Worm (Caenorhabditis elegans) whole organism, mixed stage, embryonic: Measurements from ENCODE around the gene F59H6.14.
"Not testable (repeated sequence)": the region's sequence is repeated elsewhere in the genome, so short reads cannot be mapped to it uniquely, and the experiment has no call there.

Experiments
- M03D4.4 ChIP-seq: sonication (generic microtip); optimal IDR thresholded peaks from 2 replicates; lab custom pipeline; 2017; ENCODE audit warnings: mild to moderate bottlenecking, missing genetic modification characterization, missing compliant biosample characterization
- bed-3 ChIP-seq: fragments of 200-800 bp; sonication (Bioruptor generic); optimal IDR thresholded peaks from 3 replicates; lab custom pipeline; 2018; ENCODE audit warnings: mild to moderate bottlenecking, missing genetic modification characterization, moderate library complexity, missing compliant biosample characterization
- ceh-39 ChIP-seq: fragments of 150-350 bp; optimal IDR thresholded peaks from 2 replicates; lab custom pipeline; 2014; ENCODE audit warnings: missing biosample characterization, missing genetic modification characterization
- ceh-43 ChIP-seq: fragments of 200-800 bp; sonication (Bioruptor generic); optimal IDR thresholded peaks from 2 replicates; lab custom pipeline; 2018; ENCODE audit warnings: mild to moderate bottlenecking, missing genetic modification characterization, moderate library complexity, missing compliant biosample characterization
- ceh-83 ChIP-seq: fragments of 200-800 bp; sonication (Bioruptor generic); optimal IDR thresholded peaks from 2 replicates; lab custom pipeline; 2018; ENCODE audit warnings: mild to moderate bottlenecking, missing genetic modification characterization, missing compliant biosample characterization
- ces-1 ChIP-seq: fragments of 150-350 bp; optimal IDR thresholded peaks from 2 replicates; lab custom pipeline; 2014; ENCODE audit warnings: missing biosample characterization, missing genetic modification reagents, missing genetic modification characterization
- drap-1 ChIP-seq: fragments of 200-800 bp; sonication (Bioruptor generic); optimal IDR thresholded peaks from 3 replicates; lab custom pipeline; 2018; ENCODE audit warnings: mild to moderate bottlenecking, missing genetic modification characterization, missing compliant biosample characterization
- elt-1 ChIP-seq: sonication (generic microtip); optimal IDR thresholded peaks from 2 replicates; lab custom pipeline; 2017; ENCODE audit warnings: missing genetic modification characterization, mild to moderate bottlenecking, missing compliant biosample characterization, antibody characterized with exemption, moderate library complexity, borderline replicate concordance; ENCODE audit not compliant: insufficient read depth
- elt-3 ChIP-seq: fragments of 150-350 bp; optimal IDR thresholded peaks from 2 replicates; lab custom pipeline; 2014; ENCODE audit warnings: missing biosample characterization, missing genetic modification characterization
- flh-1 ChIP-seq: fragments of 200-800 bp; sonication (Bioruptor generic); optimal IDR thresholded peaks from 2 replicates; lab custom pipeline; 2018; ENCODE audit warnings: mild to moderate bottlenecking, missing genetic modification characterization, moderate library complexity, missing compliant biosample characterization
- ham-2 ChIP-seq: fragments of 200-800 bp; sonication (Bioruptor generic); optimal IDR thresholded peaks from 2 replicates; lab custom pipeline; 2018; ENCODE audit warnings: mild to moderate bottlenecking, missing genetic modification characterization, missing compliant biosample characterization
- hlh-1 ChIP-seq: fragments of 150-350 bp; optimal IDR thresholded peaks from 2 replicates; lab custom pipeline; 2014; ENCODE audit warnings: missing biosample characterization, missing genetic modification reagents, missing genetic modification characterization
- lin-13 ChIP-seq: fragments of 150-350 bp; optimal IDR thresholded peaks from 2 replicates; lab custom pipeline; 2014; ENCODE audit warnings: missing biosample characterization, missing genetic modification characterization
- lin-32 ChIP-seq: fragments of 200-800 bp; sonication (Bioruptor generic); optimal IDR thresholded peaks from 2 replicates; lab custom pipeline; 2018; ENCODE audit warnings: mild to moderate bottlenecking, missing genetic modification characterization, missing compliant biosample characterization
- lsy-2 ChIP-seq: fragments of 150-350 bp; optimal IDR thresholded peaks from 2 replicates; lab custom pipeline; 2014; ENCODE audit warnings: missing biosample characterization, missing genetic modification characterization
- mab-5 ChIP-seq: fragments of 150-350 bp; optimal IDR thresholded peaks from 2 replicates; lab custom pipeline; 2014; ENCODE audit warnings: missing biosample characterization, missing genetic modification characterization
- mep-1 ChIP-seq: fragments of 150-350 bp; optimal IDR thresholded peaks from 2 replicates; lab custom pipeline; 2017; ENCODE audit warnings: missing biosample characterization, missing genetic modification reagents, missing genetic modification characterization, inconsistent platforms
- mls-2 ChIP-seq: sonication (generic microtip); optimal IDR thresholded peaks from 2 replicates; lab custom pipeline; 2016; ENCODE audit warnings: mild to moderate bottlenecking, missing genetic modification characterization, moderate library complexity, missing compliant biosample characterization
- nhr-12 ChIP-seq: fragments of 150-350 bp; optimal IDR thresholded peaks from 2 replicates; lab custom pipeline; 2014; ENCODE audit warnings: missing biosample characterization, missing genetic modification characterization
- nhr-2 ChIP-seq: fragments of 150-350 bp; optimal IDR thresholded peaks from 2 replicates; lab custom pipeline; 2014; ENCODE audit warnings: missing biosample characterization, missing genetic modification characterization
- nhr-237 ChIP-seq: fragments of 150-350 bp; optimal IDR thresholded peaks from 2 replicates; lab custom pipeline; 2014; ENCODE audit warnings: missing biosample characterization, missing genetic modification characterization
- nhr-28 ChIP-seq: fragments of 150-350 bp; optimal IDR thresholded peaks from 2 replicates; lab custom pipeline; 2014; ENCODE audit warnings: missing biosample characterization, missing genetic modification characterization
- nhr-76 ChIP-seq: sonication (generic microtip); optimal IDR thresholded peaks from 2 replicates; lab custom pipeline; 2017; ENCODE audit warnings: missing biosample characterization, missing genetic modification characterization
- pha-4 ChIP-seq: fragments of 150-350 bp; optimal IDR thresholded peaks from 2 replicates; lab custom pipeline; 2018; ENCODE audit warnings: missing biosample characterization, missing genetic modification reagents, missing genetic modification characterization
- sem-2 ChIP-seq: fragments of 200-800 bp; sonication (Bioruptor generic); optimal IDR thresholded peaks from 2 replicates; lab custom pipeline; 2018; ENCODE audit warnings: mild to moderate bottlenecking, missing genetic modification characterization, missing compliant biosample characterization
- snpc-4 ChIP-seq: fragments of 150-350 bp; optimal IDR thresholded peaks from 2 replicates; lab custom pipeline; 2014; ENCODE audit warnings: missing biosample characterization, missing genetic modification characterization
- sptf-1 ChIP-seq: sonication (generic microtip); optimal IDR thresholded peaks from 2 replicates; lab custom pipeline; 2017; ENCODE audit warnings: mild to moderate bottlenecking, missing genetic modification characterization, moderate library complexity, missing compliant biosample characterization
- tbx-8 ChIP-seq: fragments of 200-800 bp; sonication (Bioruptor generic); optimal IDR thresholded peaks from 2 replicates; lab custom pipeline; 2018; ENCODE audit warnings: mild to moderate bottlenecking, missing genetic modification characterization, moderate library complexity, missing compliant biosample characterization
- unc-120 ChIP-seq: sonication (generic microtip); optimal IDR thresholded peaks from 2 replicates; lab custom pipeline; 2017; ENCODE audit warnings: missing genetic modification characterization, missing compliant biosample characterization; ENCODE audit not compliant: poor library complexity, severe bottlenecking
- unc-39 ChIP-seq: fragments of 150-350 bp; optimal IDR thresholded peaks from 2 replicates; lab custom pipeline; 2014; ENCODE audit warnings: missing biosample characterization, missing genetic modification characterization
- unc-62 ChIP-seq: fragments of 150-350 bp; optimal IDR thresholded peaks from 2 replicates; lab custom pipeline; 2014; ENCODE audit warnings: missing biosample characterization, missing genetic modification reagents, missing genetic modification characterization
- ztf-11 ChIP-seq: fragments of 150-350 bp; optimal IDR thresholded peaks from 2 replicates; lab custom pipeline; 2014; ENCODE audit warnings: missing biosample characterization, missing genetic modification characterization

Gene F59H6.14

DNA sequence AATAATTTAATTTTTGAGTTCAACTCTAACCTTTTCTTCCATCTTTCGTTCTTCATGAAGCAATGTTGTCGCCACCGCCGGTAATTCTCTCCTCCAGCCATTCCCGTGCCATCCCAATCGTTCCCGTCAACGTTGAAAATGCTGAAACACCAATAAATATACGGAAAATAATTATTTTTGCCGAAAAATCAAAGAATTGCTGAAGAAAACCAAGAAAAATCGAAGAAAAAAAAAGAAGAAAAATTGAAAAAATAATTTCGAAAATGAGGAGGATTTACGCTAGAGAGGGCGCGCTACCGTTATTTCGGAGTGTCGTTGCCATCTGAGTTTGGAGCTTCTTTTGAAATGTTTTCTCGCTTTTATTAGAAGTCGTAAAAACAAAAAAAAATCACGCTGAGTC, 9.9 kb upstream of the F59H6.14 start, which contains the start of gene cya-2:
TSS of gene cya-2 (minus strand) at position 101 of the 400 bp plus-strand sequence.
- not testable (repeated sequence) for TF ChIP-seq ces-1 (GFP tag; lab: Kevin White, UChicago); ztf-11 (tag; lab: Kevin White, UChicago); mls-2 (tag; lab: Kevin White, UChicago)

DNA sequence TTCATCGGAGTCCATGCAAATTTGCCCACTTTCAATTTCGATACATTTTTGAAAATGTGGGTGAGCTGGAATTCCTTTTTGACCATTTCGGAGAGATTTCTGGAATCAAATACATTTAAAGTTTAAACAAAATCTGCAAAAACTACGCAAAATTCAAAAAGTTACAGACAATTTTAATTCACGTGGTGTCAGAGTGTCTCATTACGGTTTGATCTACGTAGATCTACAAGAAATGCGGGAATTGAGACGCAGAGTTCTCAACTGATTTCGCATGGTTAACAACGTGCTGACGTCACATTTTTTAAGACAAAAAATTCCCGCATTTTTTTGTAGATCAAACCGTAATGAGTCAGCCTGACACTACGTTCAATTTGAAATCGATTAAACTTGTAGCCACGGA, 6.9 kb upstream of the F59H6.14 start, which contains the start of gene bath-21:
TSS of gene bath-21 (minus strand) at position 101 of the 400 bp plus-strand sequence.
- TF ChIP-seq mep-1 = no peak
- no peak for TF ChIP-seq sptf-1
- TF ChIP-seq nhr-76 (tag; lab: Kevin White, UChicago) = no peak
- no peak for TF ChIP-seq nhr-12
- TF ChIP-seq lin-32 (GFP tag; lab: Kevin White, UChicago) = no peak
- TF ChIP-seq pha-4 (tag; lab: Kevin White, UChicago) = no peak
- no peak for TF ChIP-seq drap-1 (GFP tag; lab: Kevin White, UChicago)
- TF ChIP-seq ces-1 (GFP tag; lab: Kevin White, UChicago) = no peak
- TF ChIP-seq M03D4.4 (tag; lab: Kevin White, UChicago) = no peak
- no peak for TF ChIP-seq ztf-11 (tag; lab: Kevin White, UChicago)
- no peak for TF ChIP-seq ceh-43 (GFP tag; lab: Kevin White, UChicago)
- no peak for TF ChIP-seq hlh-1 (tag; lab: Kevin White, UChicago)
- TF ChIP-seq nhr-237 = no peak
- no peak for TF ChIP-seq mab-5 (tag; lab: Kevin White, UChicago)
- TF ChIP-seq sem-2 (GFP tag; lab: Kevin White, UChicago) = no peak
- no peak for TF ChIP-seq elt-1 (tag; lab: Kevin White, UChicago)
- no peak for TF ChIP-seq nhr-2
- TF ChIP-seq nhr-28 = no peak
- TF ChIP-seq tbx-8 = no peak
- TF ChIP-seq ceh-39 (tag; lab: Kevin White, UChicago) = no peak

DNA sequence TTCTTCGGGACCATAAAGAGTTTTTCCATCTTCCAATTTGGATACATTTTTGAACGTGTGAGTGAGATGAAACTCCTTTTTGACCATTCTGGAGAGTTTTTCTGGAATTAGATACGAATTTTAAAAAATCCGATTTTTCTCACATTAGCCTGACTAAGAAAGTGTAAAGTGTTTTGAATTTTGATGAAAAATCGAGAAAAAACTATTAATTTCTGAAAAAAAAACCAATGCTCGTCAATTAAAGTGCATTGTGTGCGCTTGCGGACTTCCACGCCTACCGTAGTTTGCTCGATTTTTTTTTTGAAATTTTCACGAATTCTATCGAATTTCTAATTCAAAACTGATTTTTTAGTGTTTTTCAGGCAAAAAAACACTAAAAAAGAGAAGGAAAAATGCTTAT, 4.7 kb upstream of the F59H6.14 start, which contains the start of gene bath-1:
TSS of gene bath-1 (minus strand) at position 101 of the 400 bp plus-strand sequence.
- TF ChIP-seq flh-1 (GFP tag; lab: Kevin White, UChicago) (no peak), mab-5 (tag; lab: Kevin White, UChicago) (no peak), unc-39 (tag; lab: Kevin White, UChicago) (no peak), ceh-39 (tag; lab: Kevin White, UChicago) (no peak), mls-2 (tag; lab: Kevin White, UChicago) (no peak), drap-1 (GFP tag; lab: Kevin White, UChicago) (no peak), sptf-1 (no peak), tbx-8 (no peak), ceh-43 (GFP tag; lab: Kevin White, UChicago) (no peak), lin-32 (GFP tag; lab: Kevin White, UChicago) (no peak), unc-120 (no peak), ces-1 (GFP tag; lab: Kevin White, UChicago) (no peak), mep-1 (no peak), bed-3 (GFP tag; lab: Kevin White, UChicago) (no peak), elt-3 (tag; lab: Kevin White, UChicago) (no peak), nhr-2 (no peak)

DNA sequence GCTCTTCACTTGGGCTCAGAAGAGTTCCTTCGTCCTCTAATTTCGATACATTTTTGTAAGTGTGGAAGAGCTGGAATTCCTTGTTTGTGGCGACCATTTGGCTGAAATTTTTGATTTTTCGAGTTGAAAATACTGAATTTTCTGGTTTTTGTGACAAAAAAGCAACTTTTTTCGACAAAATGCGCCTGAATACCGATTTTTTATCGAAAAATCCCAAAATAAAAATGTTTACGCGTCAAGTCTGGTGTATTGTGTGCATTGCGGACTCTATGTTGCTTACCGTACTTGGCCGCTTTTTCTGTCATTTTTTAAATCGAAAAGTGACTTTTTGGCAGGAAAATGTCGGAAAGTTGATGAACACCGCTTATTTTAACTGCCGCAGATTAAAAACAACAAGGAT, 3.0 kb upstream of the F59H6.14 start, which contains the start of gene bath-3:
TSS of gene bath-3 (minus strand) at position 101 of the 400 bp plus-strand sequence.
- TF ChIP-seq sem-2 (GFP tag; lab: Kevin White, UChicago) = no peak
- TF ChIP-seq pha-4 (tag; lab: Kevin White, UChicago) = no peak
- TF ChIP-seq ceh-83 (GFP tag; lab: Kevin White, UChicago) = no peak
- no peak for TF ChIP-seq mab-5 (tag; lab: Kevin White, UChicago)
- no peak for TF ChIP-seq lsy-2 (tag; lab: Kevin White, UChicago)
- no peak for TF ChIP-seq bed-3 (GFP tag; lab: Kevin White, UChicago)
- TF ChIP-seq ceh-43 (GFP tag; lab: Kevin White, UChicago) = no peak
- TF ChIP-seq ham-2 (GFP tag; lab: Kevin White, UChicago) = no peak
- TF ChIP-seq lin-13 (tag; lab: Kevin White, UChicago) = no peak
- no peak for TF ChIP-seq mls-2 (tag; lab: Kevin White, UChicago)
- TF ChIP-seq unc-62 (GFP tag; lab: Kevin White, UChicago) = no peak
- no peak for TF ChIP-seq ces-1 (GFP tag; lab: Kevin White, UChicago)
- TF ChIP-seq elt-1 (tag; lab: Kevin White, UChicago) = no peak
- TF ChIP-seq sptf-1 = no peak
- no peak for TF ChIP-seq ztf-11 (tag; lab: Kevin White, UChicago)
- no peak for TF ChIP-seq drap-1 (GFP tag; lab: Kevin White, UChicago)
- no peak for TF ChIP-seq snpc-4 (tag; lab: Kevin White, UChicago)
